Worm (Caenorhabditis elegans): ENCODE results near the gene B0336.13.
A peak's percentile ranks its signal among the peaks of the same experiment; 100 is the strongest.

Gene B0336.13

ce11 chrIII:5721888-5722287 is 28.1 kb downstream of the B0336.13 start (continued):
- TF ChIP-seq duxl-1 (tag; optimal IDR thresholded peaks at IDR 0.05; ENCODE audit: poor library complexity) (peak; percentile 82), cey-2 (tag; optimal IDR thresholded peaks at IDR 0.05; ENCODE audit: borderline replicate concordance, insufficient read depth) (no peak), madf-9 (GFP tag; conservative IDR thresholded peaks at IDR 0.05) (peak; percentile 52), Y48G9A.11 (GFP tag; IDR thresholded peaks at IDR 0.05) (peak; percentile 36; the same call in 1 of the 2 replicates), tra-1 (GFP tag; IDR thresholded peaks at IDR 0.05) (peak; percentile 83), nhr-42 (GFP tag; IDR thresholded peaks at IDR 0.05) (no peak), gei-8 (GFP tag; optimal IDR thresholded peaks at IDR 0.05) (no peak), mes-2 (tag; optimal IDR thresholded peaks at IDR 0.05; ENCODE audit: poor library complexity, severe bottlenecking) (peak; percentile 98), jun-1 (tag; optimal IDR thresholded peaks at IDR 0.05) (no peak), daf-12 (tag; optimal IDR thresholded peaks at IDR 0.05) (no peak), spr-3 (GFP tag; optimal IDR thresholded peaks at IDR 0.05) (no peak), lin-38 (GFP tag; IDR thresholded peaks at IDR 0.05) (peak; percentile 66), ama-1 (optimal IDR thresholded peaks at IDR 0.05) (no peak), dmd-6 (GFP tag; IDR thresholded peaks at IDR 0.05) (peak; percentile 86), lsy-2 (tag; optimal IDR thresholded peaks at IDR 0.05) (peak in 1 of 2 experiments; percentile 81)

- TF ChIP-seq nhr-76 (tag; optimal IDR thresholded peaks at IDR 0.05) (no peak), fkh-10 (GFP tag; optimal IDR thresholded peaks at IDR 0.05) (no peak), T26A8.4 (GFP tag; IDR thresholded peaks at IDR 0.05) (no peak), ctbp-1 (GFP tag; IDR thresholded peaks at IDR 0.05) (no peak), zfp-3 (GFP tag; conservative IDR thresholded peaks at IDR 0.05) (no peak), Y105C5A.15 (GFP tag; IDR thresholded peaks at IDR 0.05) (no peak), zfp-2 (tag; optimal IDR thresholded peaks at IDR 0.05) (no peak), hif-1 (tag; optimal IDR thresholded peaks at IDR 0.05) (no peak), rbr-2 (tag; optimal IDR thresholded peaks at IDR 0.05) (no peak), lin-15B (tag; optimal IDR thresholded peaks at IDR 0.05) (no peak), fos-1 (tag; optimal IDR thresholded peaks at IDR 0.05) (no peak), D1046.2 (GFP tag; IDR thresholded peaks at IDR 0.05) (no peak), spr-3 (GFP tag; optimal IDR thresholded peaks at IDR 0.05) (no peak), lin-38 (GFP tag; IDR thresholded peaks at IDR 0.05) (no peak), lin-1 (GFP tag; IDR thresholded peaks at IDR 0.05) (no peak), F26F4.8 (GFP tag; conservative IDR thresholded peaks at IDR 0.05) (no peak), ces-1 (GFP tag; optimal IDR thresholded peaks at IDR 0.05) (no peak), nhr-10 (tag; optimal IDR thresholded peaks at IDR 0.05) (no peak), daf-16 (GFP tag; optimal IDR thresholded peaks at IDR 0.05) (no peak), daf-16 (tag; optimal IDR thresholded peaks at IDR 0.05) (no peak), spr-1 (tag; optimal IDR thresholded peaks at IDR 0.05) (no peak)
Measured at ce11 chrIII:5722550-5722949, 28.7 kb downstream of the B0336.13 start, which contains the start of gene wrm-1. TSS of gene wrm-1 (plus strand) at chrIII:5722850.

- TF ChIP-seq aha-1 (tag) = peak; percentile 40
- no peak for TF ChIP-seq zip-2 (tag; optimal IDR thresholded peaks at IDR 0.05)
- TF ChIP-seq mdt-29 (GFP tag; IDR thresholded peaks at IDR 0.05) = 0 out of 2 replicates have a peak, but pooled peaks have one; percentile 10
- TF ChIP-seq dpl-1 (GFP tag; optimal IDR thresholded peaks at IDR 0.05) = no peak
- TF ChIP-seq lsy-2 (tag; optimal IDR thresholded peaks at IDR 0.05) = no peak
- TF ChIP-seq arid-1 (GFP tag; conservative IDR thresholded peaks at IDR 0.05) = no peak
- TF ChIP-seq Y48G9A.11 (GFP tag; IDR thresholded peaks at IDR 0.05) = peak; percentile 78
- no peak for TF ChIP-seq unc-62 (GFP tag; optimal IDR thresholded peaks at IDR 0.05 in 1 of 2)
- no peak for TF ChIP-seq unc-62 (tag; optimal IDR thresholded peaks at IDR 0.05)
- no peak for TF ChIP-seq vab-7 (GFP tag; IDR thresholded peaks at IDR 0.05)
- peak; percentile 43; the same call in 1 of the 2 replicates for TF ChIP-seq snpc-1.2 (GFP tag; IDR thresholded peaks at IDR 0.05)
- TF ChIP-seq F49E8.2 (tag; optimal IDR thresholded peaks at IDR 0.05; ENCODE audit: borderline replicate concordance) = peak; percentile 91
- peak; percentile 85 for TF ChIP-seq unc-130 (GFP tag; optimal IDR thresholded peaks at IDR 0.05)
Measured at ce11 chrIII:5727827-5728226, 34.0 kb downstream of the B0336.13 start, which contains the start of gene egg-1. TSS of gene egg-1 (plus strand) at chrIII:5728180.
